Worm (Caenorhabditis elegans) whole organism, early embryonic: ENCODE data around the gene ect-2.

Experiments used
- B0310.2 ChIP-seq: sonication (generic microtip); optimal IDR thresholded peaks from 2 replicates; lab custom pipeline; 2016; ENCODE audit warnings: mild to moderate bottlenecking, missing genetic modification characterization, missing compliant biosample characterization
- aly-1 ChIP-seq: sonication (generic microtip); optimal IDR thresholded peaks from 2 replicates; lab custom pipeline; 2016; ENCODE audit warnings: missing genetic modification characterization, missing compliant biosample characterization
- ama-1 ChIP-seq: fragments of 150-350 bp; optimal IDR thresholded peaks from 2 replicates; lab custom pipeline; 2014
- ceh-36 ChIP-seq: sonication (generic microtip); optimal IDR thresholded peaks from 2 replicates; lab custom pipeline; 2016; ENCODE audit warnings: missing genetic modification characterization, inconsistent platforms, missing compliant biosample characterization
- flt-1 ChIP-seq: fragments of 200-800 bp; sonication (Bioruptor generic); IDR thresholded peaks from 2 replicates; pipeline ENCODE4 v1.3.6; 2022; ENCODE audit warnings: missing genetic modification characterization, missing compliant biosample characterization
- hmbx-1 ChIP-seq: sonication (generic microtip); optimal IDR thresholded peaks from 2 replicates; lab custom pipeline; 2016; ENCODE audit warnings: mild to moderate bottlenecking, missing genetic modification characterization, missing compliant biosample characterization
- hmg-4 ChIP-seq: fragments of 200-800 bp; sonication (Bioruptor generic); optimal IDR thresholded peaks from 2 replicates; lab custom pipeline; 2018; ENCODE audit warnings: mild to moderate bottlenecking, missing genetic modification characterization, missing compliant biosample characterization
- hnd-1 ChIP-seq: sonication (generic microtip); optimal IDR thresholded peaks from 2 replicates; lab custom pipeline; 2016; ENCODE audit warnings: missing genetic modification characterization, missing compliant biosample characterization
- pes-1 ChIP-seq: fragments of 200-800 bp; sonication (Bioruptor generic); IDR thresholded peaks from 2 replicates; pipeline ENCODE4 v1.3.6; 2022; ENCODE audit warnings: missing genetic modification reagents, missing genetic modification characterization, missing compliant biosample characterization
- scrt-1 ChIP-seq: fragments of 200-800 bp; sonication (Bioruptor generic); IDR thresholded peaks from 2 replicates; pipeline ENCODE4 v1.3.6; 2022; ENCODE audit warnings: missing genetic modification characterization, missing compliant biosample characterization
- sea-1 ChIP-seq: fragments of 200-800 bp; sonication (Bioruptor generic); conservative IDR thresholded peaks from 2 replicates; pipeline ENCODE4 v1.3.6; 2022; ENCODE audit warnings: missing genetic modification characterization, missing compliant biosample characterization
- tbx-37 ChIP-seq: fragments of 200-800 bp; sonication (Bioruptor generic); conservative IDR thresholded peaks from 2 replicates; pipeline ENCODE4 v1.3.6; 2022; ENCODE audit warnings: missing genetic modification reagents, missing genetic modification characterization, missing compliant biosample characterization

DNA sequence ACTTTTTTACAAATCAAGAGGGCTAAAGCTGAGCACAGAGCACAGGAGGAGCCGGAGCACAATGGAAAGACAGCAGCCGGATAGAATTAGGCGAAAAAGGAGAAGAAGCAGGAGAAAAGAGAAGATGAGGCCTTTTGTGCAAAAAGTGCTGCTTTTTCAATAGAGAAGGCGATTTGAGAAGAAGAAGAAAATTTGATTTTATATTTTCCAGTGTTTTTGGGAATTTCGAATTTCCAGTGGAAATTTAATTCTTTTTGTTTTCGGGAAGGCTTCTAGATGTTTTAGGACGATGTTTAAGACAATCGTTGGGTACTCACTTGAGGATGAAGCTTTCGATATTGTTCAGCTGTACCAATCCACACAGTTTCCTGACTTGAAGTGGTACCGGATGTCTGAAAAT is 30.1 kb downstream of the ect-2 start:
- no peak for TF ChIP-seq hmg-4
- no peak for TF ChIP-seq ama-1
- TF ChIP-seq flt-1 = no peak
- TF ChIP-seq hnd-1 (tag; lab: Kevin White, UChicago) = no peak
- no peak for TF ChIP-seq B0310.2
- TF ChIP-seq tbx-37 = no peak
- TF ChIP-seq scrt-1 (GFP tag; lab: Robert Waterston, UW) = no peak
- TF ChIP-seq hmbx-1 (tag; lab: Kevin White, UChicago) = no peak
- no peak for TF ChIP-seq ceh-36 (tag; lab: Kevin White, UChicago)
- TF ChIP-seq pes-1 (GFP tag; lab: Robert Waterston, UW) = no peak
- no peak for TF ChIP-seq sea-1
- TF ChIP-seq aly-1 (tag; lab: Kevin White, UChicago) = no peak
